Fruit fly (Drosophila melanogaster) whole organism, pupa: ENCODE data around the gene Tps1.

ENCODE experiments used
- CG10348 ChIP-seq: fragments of 200-800 bp; sonication (Bioruptor generic); IDR thresholded peaks from 2 replicates; pipeline ENCODE4 v1.3.6; 2022; ENCODE audit warnings: missing biosample characterization, missing genetic modification characterization
- CG12605 ChIP-seq: fragments of 200-800 bp; sonication (Bioruptor generic); IDR thresholded peaks from 2 replicates; pipeline ENCODE4 v1.3.6; 2022; ENCODE audit warnings: missing biosample characterization, missing genetic modification characterization
- CG13204 ChIP-seq: fragments of 200-800 bp; sonication (Bioruptor generic); optimal IDR thresholded peaks from 2 replicates; lab custom pipeline; 2018; ENCODE audit warnings: missing biosample characterization, mild to moderate bottlenecking, missing genetic modification characterization, moderate library complexity
- CG14655 ChIP-seq: fragments of 200-800 bp; sonication (Bioruptor generic); optimal IDR thresholded peaks from 3 replicates; lab custom pipeline; 2017; ENCODE audit warnings: mild to moderate bottlenecking, missing biosample characterization, missing genetic modification reagents, missing genetic modification characterization
- CG15710 ChIP-seq: fragments of 200-800 bp; sonication (Bioruptor generic); optimal IDR thresholded peaks from 2 replicates; lab custom pipeline; 2018; ENCODE audit warnings: missing biosample characterization, mild to moderate bottlenecking, missing genetic modification characterization, moderate library complexity
- CG17806 ChIP-seq: fragments of 200-800 bp; sonication (Bioruptor generic); optimal IDR thresholded peaks from 2 replicates; lab custom pipeline; 2018; ENCODE audit warnings: missing biosample characterization, mild to moderate bottlenecking, missing genetic modification characterization, moderate library complexity
- CG32121 ChIP-seq: fragments of 200-800 bp; sonication (Bioruptor generic); IDR thresholded peaks from 2 replicates; pipeline ENCODE4 v1.3.6; 2022; ENCODE audit warnings: missing biosample characterization, missing genetic modification characterization
- CG34367 ChIP-seq: fragments of 200-800 bp; sonication (Bioruptor generic); optimal IDR thresholded peaks from 2 replicates; lab custom pipeline; 2018; ENCODE audit warnings: missing biosample characterization, mild to moderate bottlenecking, missing genetic modification characterization
- CG4496 ChIP-seq: fragments of 200-800 bp; sonication (Bioruptor generic); IDR thresholded peaks from 3 replicates; pipeline ENCODE4 v1.3.6; 2022; ENCODE audit warnings: missing biosample characterization, missing genetic modification characterization
- CG8159 ChIP-seq: fragments of 200-800 bp; sonication (Bioruptor generic); optimal IDR thresholded peaks from 3 replicates; lab custom pipeline; 2018; ENCODE audit warnings: missing biosample characterization, mild to moderate bottlenecking, missing genetic modification characterization, moderate library complexity
- CG8301 ChIP-seq: fragments of 200-800 bp; sonication (Bioruptor generic); optimal IDR thresholded peaks from 2 replicates; lab custom pipeline; 2018; ENCODE audit warnings: missing biosample characterization, mild to moderate bottlenecking, missing genetic modification characterization
- CG9948 ChIP-seq: fragments of 200-800 bp; sonication (Bioruptor generic); optimal IDR thresholded peaks from 2 replicates; lab custom pipeline; 2018; ENCODE audit warnings: missing biosample characterization, mild to moderate bottlenecking, missing genetic modification characterization, moderate library complexity
- D1 ChIP-seq: fragments of 200-800 bp; sonication (Bioruptor generic); optimal IDR thresholded peaks from 2 replicates; lab custom pipeline; 2018; ENCODE audit warnings: missing biosample characterization, mild to moderate bottlenecking, missing genetic modification characterization, moderate library complexity
- EcR ChIP-seq: fragments of 200-800 bp; sonication (Bioruptor generic); optimal IDR thresholded peaks from 3 replicates; lab custom pipeline; 2019; ENCODE audit warnings: missing biosample characterization, missing genetic modification characterization, mild to moderate bottlenecking, moderate library complexity, missing genetic modification reagents
- Ets98B ChIP-seq: fragments of 200-800 bp; sonication (Bioruptor generic); IDR thresholded peaks from 2 replicates; pipeline ENCODE4 v1.3.6; 2022; ENCODE audit warnings: missing biosample characterization, missing genetic modification characterization
- Pif1A ChIP-seq: fragments of 200-800 bp; sonication (Bioruptor generic); optimal IDR thresholded peaks from 3 replicates; lab custom pipeline; 2016; ENCODE audit warnings: missing biosample characterization, missing genetic modification characterization
- Pif1B ChIP-seq: fragments of 200-800 bp; sonication (Bioruptor generic); optimal IDR thresholded peaks from 3 replicates; lab custom pipeline; 2016; ENCODE audit warnings: missing biosample characterization, missing genetic modification characterization
- Snoo ChIP-seq: fragments of 200-800 bp; sonication (Bioruptor generic); optimal IDR thresholded peaks from 3 replicates; lab custom pipeline; 2017; ENCODE audit warnings: missing biosample characterization, mild to moderate bottlenecking, missing genetic modification characterization, inconsistent platforms
- fd96Ca ChIP-seq: fragments of 200-800 bp; sonication (Bioruptor generic); IDR thresholded peaks from 3 replicates; pipeline ENCODE4 v1.3.6; 2022; ENCODE audit warnings: missing biosample characterization, missing genetic modification characterization
- gl ChIP-seq: fragments of 200-800 bp; sonication (Bioruptor generic); optimal IDR thresholded peaks from 2 replicates; lab custom pipeline; 2018; ENCODE audit warnings: missing biosample characterization, mild to moderate bottlenecking, missing genetic modification characterization
- rn ChIP-seq: fragments of 200-800 bp; sonication (Bioruptor generic); IDR thresholded peaks from 2 replicates; pipeline ENCODE4 v1.3.6; 2022; ENCODE audit warnings: missing biosample characterization, missing genetic modification characterization

Tps1 gene

DNA sequence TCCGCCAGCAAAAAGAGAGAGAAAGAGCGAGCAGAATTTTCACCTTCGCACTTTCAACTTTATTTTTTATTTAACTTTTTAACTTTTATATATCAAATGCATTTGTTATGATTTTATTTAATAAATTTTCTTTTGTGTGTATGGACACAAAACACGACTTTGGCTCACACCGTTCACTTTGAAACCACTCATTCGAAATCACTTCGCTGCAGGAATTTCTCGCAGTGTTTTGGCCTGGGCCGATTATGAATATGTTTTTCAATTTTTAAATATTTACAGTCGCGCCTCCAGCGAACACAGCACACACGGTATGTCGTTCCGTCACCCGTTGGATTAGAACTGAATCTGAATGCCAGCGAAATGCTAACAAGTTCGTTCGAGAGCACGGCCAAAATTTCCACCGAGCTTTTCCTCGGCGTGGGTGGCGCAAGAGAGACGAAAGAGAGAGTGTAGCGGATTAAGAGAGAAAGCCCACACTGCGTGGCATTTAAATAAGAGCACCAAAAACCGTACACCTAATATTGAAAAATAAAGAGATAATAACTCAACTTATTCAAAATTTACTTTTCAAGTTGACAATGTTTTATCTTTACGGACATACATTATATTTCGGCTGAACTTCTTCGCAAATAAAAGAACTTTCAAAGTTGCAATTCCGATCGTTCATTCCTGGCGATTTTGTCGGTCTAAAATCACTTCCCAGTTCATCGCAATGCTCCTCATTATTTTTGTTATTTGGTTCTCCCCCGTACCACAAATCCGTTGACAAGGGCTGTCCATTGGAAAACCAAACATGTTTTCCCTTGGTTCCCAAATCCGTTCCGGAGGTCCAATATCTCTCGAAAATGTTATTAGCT lies 53.0 kb downstream of the Tps1 start, which contains the start of gene CG15431:
Gene CG15431, minus strand, starts transcription at position 402 of the 857 bp plus-strand sequence.
- TF ChIP-seq CG34367 (tag; lab: Kevin White, UChicago) (no peak), Ets98B (peak; percentile 41), CG8159 (tag; lab: Kevin White, UChicago) (peak; percentile 35), Snoo (tag; lab: Kevin White, UChicago) (no peak), CG32121 (GFP tag; lab: Robert Waterston, UW) (peak; percentile 15; the same call in 1 of the 2 replicates), fd96Ca (GFP tag; lab: Robert Waterston, UW) (peak; percentile 67; the same call in 2 of the 3 replicates), CG4496 (peak; percentile 63; the same call in 1 of the 3 replicates)

DNA sequence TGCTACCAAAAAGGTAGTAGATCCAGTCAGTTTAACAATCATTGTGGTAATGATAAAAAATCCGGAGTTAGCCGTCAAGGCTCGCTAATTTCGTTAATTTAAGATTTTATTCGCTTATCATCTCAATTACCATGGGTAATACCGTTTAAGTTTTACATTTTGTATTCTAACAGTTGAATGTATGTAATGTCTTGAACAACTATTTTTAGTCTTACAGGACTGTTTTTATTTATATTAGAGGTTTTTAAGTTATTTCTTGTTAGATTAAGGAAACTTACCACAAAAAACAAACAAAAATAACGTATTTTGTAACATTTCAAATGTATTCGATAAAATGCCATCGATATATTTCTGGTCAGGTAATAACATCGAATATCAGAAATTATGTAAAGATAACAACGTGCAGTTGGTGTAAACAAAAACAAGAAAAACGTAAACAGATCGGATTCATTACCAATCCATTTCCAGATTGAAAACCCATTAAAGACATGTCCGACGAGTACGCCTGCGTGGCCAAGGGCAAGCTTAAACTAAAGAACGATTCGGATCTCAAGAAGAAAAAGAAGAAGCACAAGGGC lies 54.0 kb downstream of the Tps1 start, which contains the start of the genes Sfp24F and CG15432:
Gene Sfp24F, minus strand, starts transcription at position 51 of the 578 bp plus-strand sequence.
Gene CG15432, plus strand, starts transcription at position 311 of the 578 bp plus-strand sequence.
- no peak for TF ChIP-seq CG12605 (GFP tag; lab: Robert Waterston, UW)
- no peak for TF ChIP-seq CG8301 (tag; lab: Kevin White, UChicago)
- TF ChIP-seq Pif1A (GFP tag; lab: Kevin White, UChicago): no peak
- no peak for TF ChIP-seq D1
- no peak for TF ChIP-seq CG4496
- no peak for TF ChIP-seq CG34367 (tag; lab: Kevin White, UChicago)
- no peak for TF ChIP-seq CG9948
- no peak for TF ChIP-seq CG13204 (GFP tag; lab: Kevin White, UChicago)
- no peak for TF ChIP-seq CG14655
- TF ChIP-seq EcR (GFP tag; lab: Kevin White, UChicago): no peak
- TF ChIP-seq Ets98B: no peak
- no peak for TF ChIP-seq CG10348 (GFP tag; lab: Robert Waterston, UW)
- TF ChIP-seq rn (GFP tag; lab: Robert Waterston, UW): no peak
- TF ChIP-seq gl (tag; lab: Kevin White, UChicago): no peak
- TF ChIP-seq CG17806 (tag; lab: Kevin White, UChicago): no peak
- no peak for TF ChIP-seq Pif1B
- no peak for TF ChIP-seq CG15710 (tag; lab: Kevin White, UChicago)
- no peak for TF ChIP-seq fd96Ca (GFP tag; lab: Robert Waterston, UW)
- TF ChIP-seq Snoo (tag; lab: Kevin White, UChicago): no peak
